Worm (Caenorhabditis elegans) whole organism, L4 larva: ENCODE results near the gene irld-20.

Experiments used
- R02D3.7 ChIP-seq: fragments of 150-350 bp; sonication (generic microtip); optimal IDR thresholded peaks from 3 replicates; lab custom pipeline; 2014; ENCODE audit warnings: missing biosample characterization, missing genetic modification characterization
- ZK546.5 ChIP-seq, 2 experiments: sonication (generic microtip); optimal IDR thresholded peaks; 2 replicates each; lab custom pipeline; 2017; ENCODE audit warnings: missing biosample characterization in 2 of 2, missing genetic modification characterization in 2 of 2
- aha-1 ChIP-seq: fragments of 150-350 bp; peaks from one replicate; lab custom pipeline; 2014; ENCODE audit warnings: missing biosample characterization, missing genetic modification characterization
- ama-1 ChIP-seq: fragments of 150-350 bp; optimal IDR thresholded peaks from 2 replicates; lab custom pipeline; 2014; ENCODE audit warnings: inconsistent platforms, mixed read lengths
- arid-1 ChIP-seq: fragments of 200-800 bp; sonication (Bioruptor generic); conservative IDR thresholded peaks from 2 replicates; pipeline ENCODE4 v1.3.6; 2022; ENCODE audit warnings: missing genetic modification reagents, missing genetic modification characterization, missing compliant biosample characterization
- ceh-28 ChIP-seq: fragments of 150-350 bp; optimal IDR thresholded peaks from 2 replicates; lab custom pipeline; 2014; ENCODE audit warnings: missing biosample characterization, missing genetic modification reagents, missing genetic modification characterization
- ceh-44 ChIP-seq: fragments of 200-800 bp; sonication (Bioruptor generic); IDR thresholded peaks from 2 replicates; pipeline ENCODE4 v1.3.6; 2022; ENCODE audit warnings: missing genetic modification reagents, missing genetic modification characterization, missing compliant biosample characterization
- ceh-62 ChIP-seq: sonication (generic microtip); optimal IDR thresholded peaks from 2 replicates; lab custom pipeline; 2017; ENCODE audit warnings: missing biosample characterization, missing genetic modification characterization
- ceh-82 ChIP-seq: sonication (generic microtip); optimal IDR thresholded peaks from 2 replicates; lab custom pipeline; 2017; ENCODE audit warnings: missing biosample characterization, missing genetic modification characterization
- daf-12 ChIP-seq: fragments of 150-350 bp; optimal IDR thresholded peaks from 2 replicates; lab custom pipeline; 2014; ENCODE audit warnings: missing biosample characterization, missing genetic modification reagents, missing genetic modification characterization
- dmd-6 ChIP-seq: fragments of 200-800 bp; sonication (Bioruptor generic); IDR thresholded peaks from 2 replicates; pipeline ENCODE4 v1.3.6; 2022; ENCODE audit warnings: missing genetic modification reagents, missing genetic modification characterization, missing compliant biosample characterization
- dve-1 ChIP-seq: sonication (generic microtip); optimal IDR thresholded peaks from 2 replicates; lab custom pipeline; 2017; ENCODE audit warnings: antibody characterized with exemption, mild to moderate bottlenecking, missing genetic modification characterization, missing compliant biosample characterization; ENCODE audit not compliant: insufficient read depth
- hlh-11 ChIP-seq: fragments of 200-800 bp; sonication (Bioruptor generic); optimal IDR thresholded peaks from 2 replicates; lab custom pipeline; 2018; ENCODE audit warnings: mild to moderate bottlenecking, missing genetic modification characterization, missing compliant biosample characterization
- hlh-30 ChIP-seq: sonication (generic microtip); optimal IDR thresholded peaks from 2 replicates; lab custom pipeline; 2017; ENCODE audit warnings: antibody characterized with exemption, mild to moderate bottlenecking, missing genetic modification characterization, missing compliant biosample characterization; ENCODE audit not compliant: insufficient read depth
- hmg-1.1 ChIP-seq: fragments of 200-800 bp; sonication (Bioruptor generic); IDR thresholded peaks from 2 replicates; pipeline ENCODE4 v1.3.6; 2022; ENCODE audit warnings: missing genetic modification reagents, missing genetic modification characterization, missing compliant biosample characterization
- lin-13 ChIP-seq: fragments of 150-350 bp; optimal IDR thresholded peaks from 2 replicates; lab custom pipeline; 2014; ENCODE audit warnings: missing biosample characterization, missing genetic modification reagents, missing genetic modification characterization
- lin-39 ChIP-seq: fragments of 150-350 bp; optimal IDR thresholded peaks from 2 replicates; lab custom pipeline; 2014; ENCODE audit warnings: missing biosample characterization, missing genetic modification reagents, missing genetic modification characterization
- madf-5 ChIP-seq, 2 experiments: fragments of 200-800 bp; sonication (Bioruptor generic); IDR thresholded peaks; 2 replicates each; pipeline ENCODE4 v1.3.6; 2022; ENCODE audit warnings: missing compliant biosample characterization in 2 of 2, missing genetic modification characterization in 2 of 2
- mdl-1 ChIP-seq, 2 experiments: fragments of 150-350 bp in 1 of 2; sonication (generic microtip) in 1 of 2; optimal IDR thresholded peaks; 2 replicates each; lab custom pipeline; 2014 to 2017; ENCODE audit warnings: missing biosample characterization in 2 of 2, missing genetic modification characterization in 2 of 2
- mep-1 ChIP-seq: fragments of 150-350 bp; sonication (generic microtip); optimal IDR thresholded peaks from 3 replicates; lab custom pipeline; 2014; ENCODE audit warnings: missing biosample characterization, missing genetic modification characterization
- mxl-2 ChIP-seq: fragments of 200-800 bp; sonication (Bioruptor generic); conservative IDR thresholded peaks from 2 replicates; pipeline ENCODE4 v1.3.6; 2022; ENCODE audit warnings: missing genetic modification reagents, missing genetic modification characterization, missing compliant biosample characterization
- mxl-3 ChIP-seq: fragments of 200-800 bp; sonication (Bioruptor generic); optimal IDR thresholded peaks from 2 replicates; lab custom pipeline; 2018; ENCODE audit warnings: mild to moderate bottlenecking, missing genetic modification characterization, missing compliant biosample characterization
- nhr-102 ChIP-seq: sonication (generic microtip); optimal IDR thresholded peaks from 2 replicates; lab custom pipeline; 2016; ENCODE audit warnings: mild to moderate bottlenecking, missing genetic modification characterization, moderate library complexity, missing compliant biosample characterization
- nhr-25 ChIP-seq: sonication (generic microtip); optimal IDR thresholded peaks from 2 replicates; lab custom pipeline; 2017; ENCODE audit warnings: missing genetic modification characterization, mild to moderate bottlenecking, missing compliant biosample characterization, antibody characterized with exemption, moderate library complexity, borderline replicate concordance; ENCODE audit not compliant: insufficient read depth
- nhr-28 ChIP-seq: fragments of 150-350 bp; optimal IDR thresholded peaks from 2 replicates; lab custom pipeline; 2014; ENCODE audit warnings: missing biosample characterization, missing genetic modification characterization
- nhr-48 ChIP-seq: sonication (generic microtip); optimal IDR thresholded peaks from 2 replicates; lab custom pipeline; 2016; ENCODE audit warnings: mild to moderate bottlenecking, missing genetic modification characterization, missing compliant biosample characterization
- nhr-6 ChIP-seq: fragments of 150-350 bp; optimal IDR thresholded peaks from 2 replicates; lab custom pipeline; 2014; ENCODE audit warnings: missing biosample characterization, missing genetic modification characterization
- nhr-77 ChIP-seq: fragments of 150-350 bp; optimal IDR thresholded peaks from 2 replicates; lab custom pipeline; 2014; ENCODE audit warnings: missing biosample characterization, missing genetic modification characterization
- pqm-1 ChIP-seq: sonication (generic microtip); optimal IDR thresholded peaks from 2 replicates; lab custom pipeline; 2017; ENCODE audit warnings: missing biosample characterization, missing genetic modification characterization
- rbr-2 ChIP-seq: sonication (generic microtip); optimal IDR thresholded peaks from 2 replicates; lab custom pipeline; 2016; ENCODE audit warnings: missing genotype, missing genetic modification characterization, missing compliant biosample characterization
- sdz-12 ChIP-seq: fragments of 200-800 bp; sonication (Bioruptor generic); optimal IDR thresholded peaks from 2 replicates; lab custom pipeline; 2018; ENCODE audit warnings: mild to moderate bottlenecking, missing genetic modification characterization, missing compliant biosample characterization
- tra-1 ChIP-seq: fragments of 200-800 bp; sonication (Bioruptor generic); IDR thresholded peaks from 2 replicates; pipeline ENCODE4 v1.3.6; 2022; ENCODE audit warnings: missing genetic modification reagents, missing genetic modification characterization, missing compliant biosample characterization
- unc-39 ChIP-seq: sonication (generic microtip); optimal IDR thresholded peaks from 2 replicates; lab custom pipeline; 2017; ENCODE audit warnings: missing biosample characterization, missing genetic modification characterization
- zfp-2 ChIP-seq: sonication (generic microtip); optimal IDR thresholded peaks from 2 replicates; lab custom pipeline; 2016; ENCODE audit warnings: mild to moderate bottlenecking, missing genetic modification characterization, missing compliant biosample characterization
- ztf-7 ChIP-seq: fragments of 150-350 bp; optimal IDR thresholded peaks from 2 replicates; lab custom pipeline; 2014; ENCODE audit warnings: missing biosample characterization, missing genetic modification characterization

irld-20 gene

DNA sequence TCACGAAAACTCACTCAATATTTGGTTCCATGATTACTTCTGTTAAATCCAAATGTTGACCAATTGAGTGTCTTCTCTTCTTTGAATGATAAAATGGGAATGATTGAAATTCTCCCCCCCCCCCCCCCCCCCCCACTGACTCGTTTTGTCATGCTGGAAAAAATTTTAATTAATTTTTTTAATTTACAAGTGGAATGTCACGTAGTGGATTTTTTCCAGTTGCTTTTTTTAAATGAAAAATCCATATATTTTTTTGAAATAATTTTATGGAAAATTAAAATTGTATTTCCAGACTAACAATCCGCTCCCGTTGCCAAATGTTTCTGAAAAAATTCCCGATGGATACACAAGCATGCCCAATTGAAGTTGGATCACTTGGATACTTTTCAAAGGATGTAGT lies 38.5 kb downstream of the irld-20 start, which contains the start of gene BE10.1:
Gene BE10.1 (minus strand): TSS at position 101 of the 400 bp plus-strand sequence.
- TF ChIP-seq nhr-77 = no peak
- no peak for TF ChIP-seq R02D3.7 (tag; lab: Kevin White, UChicago)
- TF ChIP-seq nhr-25 (tag; lab: Kevin White, UChicago) = no peak
- no peak for TF ChIP-seq dmd-6 (GFP tag; lab: Robert Waterston, UW)
- TF ChIP-seq daf-12 (tag; lab: Kevin White, UChicago) = no peak
- TF ChIP-seq mxl-2 (GFP tag; lab: Robert Waterston, UW) = no peak
- no peak for TF ChIP-seq ceh-44 (GFP tag; lab: Robert Waterston, UW)
- no peak for TF ChIP-seq aha-1 (tag; lab: Kevin White, UChicago)
- no peak for TF ChIP-seq nhr-6
- no peak for TF ChIP-seq ZK546.5 (tag; optimal IDR thresholded peaks at IDR 0.05; lab: Kevin White, UChicago)
- TF ChIP-seq zfp-2 (tag; lab: Kevin White, UChicago) = no peak
- TF ChIP-seq hmg-1.1 = no peak
- TF ChIP-seq mdl-1 (tag; optimal IDR thresholded peaks at IDR 0.05; lab: Kevin White, UChicago) = no peak
- TF ChIP-seq ama-1 (lab: Kevin White, UChicago) = no peak
- TF ChIP-seq ceh-82 (tag; lab: Kevin White, UChicago) = no peak

DNA sequence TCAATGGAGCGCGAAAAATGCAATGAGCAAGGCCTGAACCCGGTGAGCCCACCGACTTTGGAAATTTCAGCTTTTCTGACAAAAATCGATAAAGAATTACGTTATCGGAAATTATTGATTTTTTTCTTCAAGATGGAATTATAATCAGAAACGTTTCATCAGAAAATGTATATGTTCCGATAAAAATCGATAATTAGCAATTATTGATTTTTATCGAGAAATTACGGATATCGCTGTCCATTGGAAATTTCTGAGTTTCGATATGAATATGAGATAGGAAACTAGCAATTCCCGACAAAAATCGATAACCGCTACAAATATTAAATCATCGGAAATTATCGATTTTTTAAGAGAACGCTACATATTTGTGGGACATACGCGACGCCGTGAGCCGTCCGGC lies 43.3 kb downstream of the irld-20 start:
- no peak for TF ChIP-seq arid-1 (GFP tag; lab: Robert Waterston, UW)
- no peak for TF ChIP-seq hlh-30 (tag; lab: Kevin White, UChicago)
- TF ChIP-seq ztf-7 (tag; lab: Kevin White, UChicago) = no peak
- no peak for TF ChIP-seq rbr-2
- TF ChIP-seq ceh-28 (tag; lab: Kevin White, UChicago) = peak; percentile 95

DNA sequence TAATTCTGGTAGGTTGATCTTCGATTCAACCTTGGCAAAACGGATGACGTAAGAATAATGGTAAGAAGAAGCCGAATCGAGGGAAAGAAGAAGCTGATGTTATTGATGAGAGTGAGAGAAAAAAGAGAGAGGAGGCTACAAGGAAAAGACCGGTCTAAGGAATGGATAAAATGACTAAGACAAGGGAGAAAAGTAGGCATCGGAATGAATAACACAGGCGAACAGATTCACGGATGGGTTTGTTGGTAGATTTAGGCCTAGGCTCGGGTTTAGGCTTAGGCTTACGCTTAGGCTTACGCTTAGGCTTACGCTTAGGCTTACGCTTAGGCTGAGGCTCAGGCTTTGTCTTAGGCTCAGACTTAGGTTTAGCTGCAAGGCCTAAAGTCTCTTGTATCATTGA lies 47.6 kb downstream of the irld-20 start, which contains the start of gene agmo-1:
Gene agmo-1 (minus strand): TSS at position 101 of the 400 bp plus-strand sequence.
- no peak for TF ChIP-seq ZK546.5 (tag; optimal IDR thresholded peaks at IDR 0.05; lab: Kevin White, UChicago)
- TF ChIP-seq nhr-28 (tag; lab: Kevin White, UChicago) = peak; percentile 9
- no peak for TF ChIP-seq mxl-3 (GFP tag; lab: Kevin White, UChicago)
- no peak for TF ChIP-seq pqm-1 (tag; lab: Kevin White, UChicago)
- no peak for TF ChIP-seq sdz-12
- TF ChIP-seq dve-1 (tag; lab: Kevin White, UChicago) = no peak
- no peak for TF ChIP-seq lin-13 (GFP tag; lab: Kevin White, UChicago)
- TF ChIP-seq unc-39 (tag; lab: Kevin White, UChicago) = no peak

DNA sequence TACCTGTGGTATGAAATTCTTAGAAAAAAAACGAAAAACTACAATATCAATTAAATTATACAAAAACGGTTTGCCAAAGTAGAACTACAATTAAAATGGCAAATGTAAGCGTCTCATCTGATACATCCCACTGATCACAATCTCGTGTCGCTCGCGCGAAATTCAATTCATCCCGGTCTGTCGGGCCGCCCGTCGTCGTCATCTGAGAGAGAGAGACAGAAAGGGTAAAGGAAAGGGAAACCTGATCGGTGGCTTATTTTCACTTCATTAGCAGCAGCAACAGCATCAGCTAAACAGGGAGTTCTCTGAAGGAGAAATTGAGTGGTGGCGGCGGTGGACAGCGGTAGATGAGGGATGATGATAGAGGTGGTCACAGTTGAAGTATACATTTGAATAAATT lies 49.6 kb downstream of the irld-20 start:
- TF ChIP-seq nhr-102 = no peak
- TF ChIP-seq mxl-3 (GFP tag; lab: Kevin White, UChicago) = peak; percentile 66
- TF ChIP-seq nhr-28 (tag; lab: Kevin White, UChicago) = peak; percentile 43
- TF ChIP-seq madf-5 (GFP tag; IDR thresholded peaks at IDR 0.05; lab: Robert Waterston, UW) = no peak
- peak; percentile 68 for TF ChIP-seq hlh-11
- TF ChIP-seq lin-39 = no peak
- TF ChIP-seq tra-1 (GFP tag; lab: Robert Waterston, UW) = no peak
- peak; percentile 51 for TF ChIP-seq hlh-30 (tag; lab: Kevin White, UChicago)
- no peak for TF ChIP-seq ceh-28 (tag; lab: Kevin White, UChicago)
- no peak for TF ChIP-seq mep-1 (tag; lab: Kevin White, UChicago)
- TF ChIP-seq ceh-62 (tag; lab: Kevin White, UChicago) = no peak
- peak in 1 of 2 experiments; percentile 23 for TF ChIP-seq mdl-1 (tag; optimal IDR thresholded peaks at IDR 0.05; lab: Kevin White, UChicago)
- TF ChIP-seq nhr-48 (tag; lab: Kevin White, UChicago) = no peak
